Worm (Caenorhabditis elegans): Measurements from ENCODE around the gene F56C3.3.
"Not testable (repeated sequence)": the region's sequence is repeated elsewhere in the genome, so short reads cannot be mapped to it uniquely, and the experiment has no call there.

F56C3.3 gene

ce11 chrX:1358295-1358694 is at the start of gene F56C3.3:
TSS of gene F56C3.3 (minus strand) at chrX:1358395.
- no peak for TF ChIP-seq nhr-27 (tag; optimal IDR thresholded peaks at IDR 0.05)
- no peak for TF ChIP-seq lin-54 (GFP tag; optimal IDR thresholded peaks at IDR 0.05)
- TF ChIP-seq sdz-38 (tag; optimal IDR thresholded peaks at IDR 0.05), result no peak
- no peak for TF ChIP-seq Y56A3A.18 (GFP tag; IDR thresholded peaks at IDR 0.05)

ce11 chrX:1403971-1404370 is 45.8 kb upstream of the F56C3.3 start, which contains the start of gene ZK402.1:
TSS of gene ZK402.1 (plus strand) at chrX:1404271.
- not testable (repeated sequence) for TF ChIP-seq B0336.3, bed-1, egl-18 (GFP tag; IDR thresholded peaks at IDR 0.05)

ce11 chrX:1403444-1403843 is 45.2 kb upstream of the F56C3.3 start, which contains the start of gene ZK402.2:
TSS of gene ZK402.2 (plus strand) at chrX:1403744.
- not testable (repeated sequence) for TF ChIP-seq bed-1 (GFP tag; IDR thresholded peaks at IDR 0.05); Y53G8AR.9 (GFP tag; conservative IDR thresholded peaks at IDR 0.05); die-1 (tag; optimal IDR thresholded peaks at IDR 0.05)

- TF ChIP-seq madf-6 (GFP tag; IDR thresholded peaks at IDR 0.05) (no peak), ama-1 (optimal IDR thresholded peaks at IDR 0.05) (no peak), ama-1 (GFP tag; optimal IDR thresholded peaks at IDR 0.05) (no peak), him-1 (tag; optimal IDR thresholded peaks at IDR 0.05) (no peak)
Observed at ce11 chrX:1401259-1401658, 43.1 kb upstream of the F56C3.3 start, which contains the start of gene ZK402.5. TSS of gene ZK402.5 (minus strand) at chrX:1401359.

ce11 chrX:1397516-1397915 is 39.3 kb upstream of the F56C3.3 start, which contains the start of gene H39E20.1:
TSS of gene H39E20.1 (minus strand) at chrX:1397616.
- TF ChIP-seq somi-1 (GFP tag; optimal IDR thresholded peaks at IDR 0.05) (no peak), dox-1 (GFP tag; IDR thresholded peaks at IDR 0.05) (no peak), cebp-2 (GFP tag; IDR thresholded peaks at IDR 0.05) (no peak), D2030.7 (GFP tag; IDR thresholded peaks at IDR 0.05) (no peak), madf-8 (GFP tag; conservative IDR thresholded peaks at IDR 0.05) (0 out of 2 replicates have a peak, but pooled peaks have one; percentile 32), xnd-1 (tag; optimal IDR thresholded peaks at IDR 0.05) (peak; percentile 30), K11D2.4 (GFP tag; IDR thresholded peaks at IDR 0.05) (no peak), egl-18 (GFP tag; IDR thresholded peaks at IDR 0.05) (no peak), efl-1 (GFP tag; optimal IDR thresholded peaks at IDR 0.05) (peak; percentile 51)

- TF ChIP-seq lir-1 (GFP tag; conservative IDR thresholded peaks at IDR 0.05), result 0 out of 2 replicates have a peak, but pooled peaks have one; percentile 8
- TF ChIP-seq hsf-1 (GFP tag; IDR thresholded peaks at IDR 0.05), result no peak
- no peak for TF ChIP-seq lin-35 (GFP tag; optimal IDR thresholded peaks at IDR 0.05)
- TF ChIP-seq F52B5.7 (tag; optimal IDR thresholded peaks at IDR 0.05), result no peak
- TF ChIP-seq aptf-3 (GFP tag; IDR thresholded peaks at IDR 0.05), result no peak
- TF ChIP-seq him-1 (tag; optimal IDR thresholded peaks at IDR 0.05), result no peak
- TF ChIP-seq lin-40 (tag; optimal IDR thresholded peaks at IDR 0.05), result peak; percentile 27
- TF ChIP-seq sptf-2 (GFP tag; optimal IDR thresholded peaks at IDR 0.05), result no peak
- no peak for TF ChIP-seq nfya-1 (tag; optimal IDR thresholded peaks at IDR 0.05; ENCODE audit: borderline replicate concordance, insufficient read depth)
- no peak for TF ChIP-seq C06A6.2 (GFP tag; conservative IDR thresholded peaks at IDR 0.05)
- TF ChIP-seq ztf-18 (tag; optimal IDR thresholded peaks at IDR 0.05), result no peak
- TF ChIP-seq ccch-3 (GFP tag; optimal IDR thresholded peaks at IDR 0.05), result no peak
- TF ChIP-seq madf-8 (GFP tag; conservative IDR thresholded peaks at IDR 0.05), result no peak
- TF ChIP-seq nhr-27 (tag; optimal IDR thresholded peaks at IDR 0.05), result no peak
- no peak for TF ChIP-seq tbx-9 (tag; optimal IDR thresholded peaks at IDR 0.05; ENCODE audit: borderline replicate concordance)
- no peak for TF ChIP-seq madf-10 (tag; optimal IDR thresholded peaks at IDR 0.05)
- no peak for TF ChIP-seq ceh-58 (GFP tag; IDR thresholded peaks at IDR 0.05)
- peak; percentile 30 for TF ChIP-seq K12H6.12 (tag; optimal IDR thresholded peaks at IDR 0.05)
- no peak for TF ChIP-seq cebp-1 (GFP tag; IDR thresholded peaks at IDR 0.05)
- TF ChIP-seq cebp-1 (tag; optimal IDR thresholded peaks at IDR 0.05), result peak; percentile 32
- TF ChIP-seq hmg-1.2 (GFP tag; IDR thresholded peaks at IDR 0.05), result no peak
- peak; percentile 38 for TF ChIP-seq somi-1 (GFP tag; optimal IDR thresholded peaks at IDR 0.05)
- no peak for TF ChIP-seq lin-54 (GFP tag; optimal IDR thresholded peaks at IDR 0.05)
- no peak for TF ChIP-seq xnd-1 (tag; optimal IDR thresholded peaks at IDR 0.05)
- no peak for TF ChIP-seq gei-17 (GFP tag; optimal IDR thresholded peaks at IDR 0.05)
- no peak for TF ChIP-seq Y56A3A.18 (GFP tag; IDR thresholded peaks at IDR 0.05)
- no peak for TF ChIP-seq B0336.3 (GFP tag; IDR thresholded peaks at IDR 0.05)
Observed at ce11 chrX:1395793-1396192, 37.6 kb upstream of the F56C3.3 start.
